Worm (Caenorhabditis elegans) whole organism, L4 larva: ENCODE results near the gene col-128.

ENCODE experiments used
- D1046.2 ChIP-seq: fragments of 200-800 bp; sonication (Bioruptor generic); IDR thresholded peaks from 2 replicates; pipeline ENCODE4 v1.3.6; 2022; ENCODE audit warnings: missing genetic modification characterization, missing compliant biosample characterization
- F10B5.3 ChIP-seq: sonication (generic microtip); optimal IDR thresholded peaks from 2 replicates; lab custom pipeline; 2016; ENCODE audit warnings: mild to moderate bottlenecking, missing genetic modification characterization, missing compliant biosample characterization
- F37D6.2 ChIP-seq: sonication (generic microtip); optimal IDR thresholded peaks from 2 replicates; lab custom pipeline; 2016; ENCODE audit warnings: mild to moderate bottlenecking, missing genetic modification characterization, missing compliant biosample characterization
- T26A8.4 ChIP-seq: fragments of 200-800 bp; sonication (Bioruptor generic); IDR thresholded peaks from 2 replicates; pipeline ENCODE4 v1.3.6; 2022; ENCODE audit warnings: missing genetic modification characterization, missing compliant biosample characterization
- Y48G9A.11 ChIP-seq: fragments of 200-800 bp; sonication (Bioruptor generic); IDR thresholded peaks from 2 replicates; pipeline ENCODE4 v1.3.6; 2022; ENCODE audit warnings: missing genetic modification reagents, missing genetic modification characterization, missing compliant biosample characterization
- Y75B8A.6 ChIP-seq: fragments of 200-800 bp; sonication (Bioruptor generic); IDR thresholded peaks from 2 replicates; pipeline ENCODE4 v1.3.6; 2022; ENCODE audit warnings: missing genetic modification reagents, missing genetic modification characterization, missing compliant biosample characterization
- aha-1 ChIP-seq: fragments of 150-350 bp; peaks from one replicate; lab custom pipeline; 2014; ENCODE audit warnings: missing biosample characterization, missing genetic modification characterization
- ama-1 ChIP-seq: fragments of 150-350 bp; optimal IDR thresholded peaks from 2 replicates; lab custom pipeline; 2014; ENCODE audit warnings: inconsistent platforms, mixed read lengths
- ceh-20 ChIP-seq: fragments of 200-800 bp; sonication (Bioruptor generic); IDR thresholded peaks from 2 replicates; pipeline ENCODE4 v1.3.6; 2022; ENCODE audit warnings: missing genetic modification reagents, missing genetic modification characterization, missing compliant biosample characterization
- ceh-44 ChIP-seq: fragments of 200-800 bp; sonication (Bioruptor generic); IDR thresholded peaks from 2 replicates; pipeline ENCODE4 v1.3.6; 2022; ENCODE audit warnings: missing genetic modification reagents, missing genetic modification characterization, missing compliant biosample characterization
- ceh-62 ChIP-seq: sonication (generic microtip); optimal IDR thresholded peaks from 2 replicates; lab custom pipeline; 2017; ENCODE audit warnings: missing biosample characterization, missing genetic modification characterization
- cey-2 ChIP-seq: sonication (generic microtip); optimal IDR thresholded peaks from 3 replicates; lab custom pipeline; 2017; ENCODE audit warnings: missing genetic modification characterization, mild to moderate bottlenecking, missing compliant biosample characterization, antibody characterized with exemption, borderline replicate concordance; ENCODE audit not compliant: insufficient read depth
- daf-19 ChIP-seq: fragments of 200-800 bp; sonication (Bioruptor generic); conservative IDR thresholded peaks from 2 replicates; pipeline ENCODE4 v1.3.6; 2022; ENCODE audit warnings: missing genetic modification characterization, missing compliant biosample characterization
- dmd-6 ChIP-seq: fragments of 200-800 bp; sonication (Bioruptor generic); IDR thresholded peaks from 2 replicates; pipeline ENCODE4 v1.3.6; 2022; ENCODE audit warnings: missing genetic modification reagents, missing genetic modification characterization, missing compliant biosample characterization
- dmd-8 ChIP-seq: fragments of 200-800 bp; sonication (Bioruptor generic); IDR thresholded peaks from 2 replicates; pipeline ENCODE4 v1.3.6; 2022; ENCODE audit warnings: missing genetic modification characterization, missing compliant biosample characterization
- dpl-1 ChIP-seq: fragments of 150-350 bp; optimal IDR thresholded peaks from 2 replicates; lab custom pipeline; 2014; ENCODE audit warnings: missing biosample characterization, missing genetic modification reagents, missing genetic modification characterization
- fkh-10 ChIP-seq: fragments of 150-350 bp; optimal IDR thresholded peaks from 2 replicates; lab custom pipeline; 2014; ENCODE audit warnings: missing biosample characterization, missing genetic modification reagents, missing genetic modification characterization
- gei-8 ChIP-seq: fragments of 200-800 bp; sonication (Bioruptor generic); optimal IDR thresholded peaks from 2 replicates; lab custom pipeline; 2018; ENCODE audit warnings: mild to moderate bottlenecking, missing genetic modification characterization, missing compliant biosample characterization
- hif-1 ChIP-seq, 2 experiments: sonication (generic microtip); optimal IDR thresholded peaks; 2 replicates each; lab custom pipeline; 2016 to 2017; ENCODE audit warnings: missing compliant biosample characterization in 2 of 2, missing genetic modification characterization in 2 of 2, missing genetic modification reagents in 2 of 2, missing genotype in 2 of 2, mild to moderate bottlenecking in 1 of 2
- hlh-11 ChIP-seq: fragments of 200-800 bp; sonication (Bioruptor generic); optimal IDR thresholded peaks from 2 replicates; lab custom pipeline; 2018; ENCODE audit warnings: mild to moderate bottlenecking, missing genetic modification characterization, missing compliant biosample characterization
- lin-1 ChIP-seq: fragments of 200-800 bp; sonication (Bioruptor generic); IDR thresholded peaks from 2 replicates; pipeline ENCODE4 v1.3.6; 2022; ENCODE audit warnings: missing genetic modification reagents, missing genetic modification characterization, missing compliant biosample characterization
- lin-15B ChIP-seq: fragments of 150-350 bp; sonication (generic microtip); optimal IDR thresholded peaks from 3 replicates; lab custom pipeline; 2014; ENCODE audit warnings: missing biosample characterization, missing genetic modification characterization
- lin-29 ChIP-seq: fragments of 200-800 bp; sonication (Bioruptor generic); IDR thresholded peaks from 2 replicates; pipeline ENCODE4 v1.3.6; 2022; ENCODE audit warnings: missing genetic modification reagents, missing genetic modification characterization, missing compliant biosample characterization
- lir-3 ChIP-seq: sonication (generic microtip); optimal IDR thresholded peaks from 2 replicates; lab custom pipeline; 2016; ENCODE audit warnings: mild to moderate bottlenecking, missing genetic modification characterization, missing compliant biosample characterization
- lsy-2 ChIP-seq, 2 experiments: fragments of 150-350 bp in 1 of 2; sonication (generic microtip) in 1 of 2; optimal IDR thresholded peaks; 2 replicates each; lab custom pipeline; 2014 to 2017; ENCODE audit warnings: missing biosample characterization in 2 of 2, missing genetic modification characterization in 2 of 2
- madf-5 ChIP-seq, 2 experiments: fragments of 200-800 bp; sonication (Bioruptor generic); IDR thresholded peaks; 2 replicates each; pipeline ENCODE4 v1.3.6; 2022; ENCODE audit warnings: missing compliant biosample characterization in 2 of 2, missing genetic modification characterization in 2 of 2
- madf-9 ChIP-seq: fragments of 200-800 bp; sonication (Bioruptor generic); conservative IDR thresholded peaks from 2 replicates; pipeline ENCODE4 v1.3.6; 2022; ENCODE audit warnings: missing genetic modification reagents, missing genetic modification characterization, missing compliant biosample characterization
- mdl-1 ChIP-seq, 2 experiments: fragments of 150-350 bp in 1 of 2; sonication (generic microtip) in 1 of 2; optimal IDR thresholded peaks; 2 replicates each; lab custom pipeline; 2014 to 2017; ENCODE audit warnings: missing biosample characterization in 2 of 2, missing genetic modification characterization in 2 of 2
- mdt-29 ChIP-seq: fragments of 200-800 bp; sonication (Bioruptor generic); IDR thresholded peaks from 2 replicates; pipeline ENCODE4 v1.3.6; 2022; ENCODE audit warnings: missing genetic modification reagents, missing genetic modification characterization, missing compliant biosample characterization
- mep-1 ChIP-seq: fragments of 150-350 bp; sonication (generic microtip); optimal IDR thresholded peaks from 3 replicates; lab custom pipeline; 2014; ENCODE audit warnings: missing biosample characterization, missing genetic modification characterization
- mxl-2 ChIP-seq: fragments of 200-800 bp; sonication (Bioruptor generic); conservative IDR thresholded peaks from 2 replicates; pipeline ENCODE4 v1.3.6; 2022; ENCODE audit warnings: missing genetic modification reagents, missing genetic modification characterization, missing compliant biosample characterization
- mxl-3 ChIP-seq: fragments of 200-800 bp; sonication (Bioruptor generic); optimal IDR thresholded peaks from 2 replicates; lab custom pipeline; 2018; ENCODE audit warnings: mild to moderate bottlenecking, missing genetic modification characterization, missing compliant biosample characterization
- nhr-10 ChIP-seq: fragments of 150-350 bp; optimal IDR thresholded peaks from 2 replicates; lab custom pipeline; 2014; ENCODE audit warnings: missing biosample characterization, missing genetic modification characterization
- nhr-102 ChIP-seq: sonication (generic microtip); optimal IDR thresholded peaks from 2 replicates; lab custom pipeline; 2016; ENCODE audit warnings: mild to moderate bottlenecking, missing genetic modification characterization, moderate library complexity, missing compliant biosample characterization
- nhr-11 ChIP-seq: fragments of 150-350 bp; optimal IDR thresholded peaks from 2 replicates; lab custom pipeline; 2014; ENCODE audit warnings: missing biosample characterization, missing genetic modification characterization
- nhr-237 ChIP-seq: sonication (generic microtip); optimal IDR thresholded peaks from 2 replicates; lab custom pipeline; 2017; ENCODE audit warnings: missing biosample characterization, missing genetic modification characterization
- nhr-28 ChIP-seq: fragments of 150-350 bp; optimal IDR thresholded peaks from 2 replicates; lab custom pipeline; 2014; ENCODE audit warnings: missing biosample characterization, missing genetic modification characterization
- nhr-41 ChIP-seq: fragments of 200-800 bp; sonication (Bioruptor generic); IDR thresholded peaks from 2 replicates; pipeline ENCODE4 v1.3.6; 2022; ENCODE audit warnings: missing genetic modification reagents, missing genetic modification characterization, missing compliant biosample characterization
- nhr-42 ChIP-seq: fragments of 200-800 bp; sonication (Bioruptor generic); IDR thresholded peaks from 2 replicates; pipeline ENCODE4 v1.3.6; 2022; ENCODE audit warnings: missing genetic modification characterization, missing compliant biosample characterization
- nhr-48 ChIP-seq: sonication (generic microtip); optimal IDR thresholded peaks from 2 replicates; lab custom pipeline; 2016; ENCODE audit warnings: mild to moderate bottlenecking, missing genetic modification characterization, missing compliant biosample characterization
- php-3 ChIP-seq: fragments of 200-800 bp; sonication (Bioruptor generic); IDR thresholded peaks from 2 replicates; pipeline ENCODE4 v1.3.6; 2022; ENCODE audit warnings: missing genetic modification reagents, missing genetic modification characterization, missing compliant biosample characterization
- rbr-2 ChIP-seq: sonication (generic microtip); optimal IDR thresholded peaks from 2 replicates; lab custom pipeline; 2016; ENCODE audit warnings: missing genotype, missing genetic modification characterization, missing compliant biosample characterization
- saeg-2 ChIP-seq: fragments of 200-800 bp; sonication (Bioruptor generic); IDR thresholded peaks from 2 replicates; pipeline ENCODE4 v1.3.6; 2022; ENCODE audit warnings: missing genetic modification reagents, missing genetic modification characterization, missing compliant biosample characterization
- snpc-1.2 ChIP-seq: fragments of 200-800 bp; sonication (Bioruptor generic); IDR thresholded peaks from 2 replicates; pipeline ENCODE4 v1.3.6; 2022; ENCODE audit warnings: missing genetic modification reagents, missing genetic modification characterization, missing compliant biosample characterization
- spr-1 ChIP-seq: sonication (generic microtip); optimal IDR thresholded peaks from 2 replicates; lab custom pipeline; 2016; ENCODE audit warnings: mild to moderate bottlenecking, missing genetic modification characterization, missing compliant biosample characterization
- spr-3 ChIP-seq: fragments of 200-800 bp; sonication (Bioruptor generic); optimal IDR thresholded peaks from 2 replicates; lab custom pipeline; 2018; ENCODE audit warnings: mild to moderate bottlenecking, missing genetic modification characterization, missing compliant biosample characterization
- tag-97 ChIP-seq: fragments of 200-800 bp; sonication (Bioruptor generic); IDR thresholded peaks from 2 replicates; pipeline ENCODE4 v1.3.6; 2022; ENCODE audit warnings: missing genetic modification characterization, missing compliant biosample characterization
- tra-1 ChIP-seq: fragments of 200-800 bp; sonication (Bioruptor generic); IDR thresholded peaks from 2 replicates; pipeline ENCODE4 v1.3.6; 2022; ENCODE audit warnings: missing genetic modification reagents, missing genetic modification characterization, missing compliant biosample characterization
- unc-130 ChIP-seq: sonication (generic microtip); optimal IDR thresholded peaks from 2 replicates; lab custom pipeline; 2016; ENCODE audit warnings: missing genetic modification reagents, missing genetic modification characterization, missing compliant biosample characterization
- unc-62 ChIP-seq, 3 experiments: fragments of 150-350 bp in 1 of 3; sonication (generic microtip); optimal IDR thresholded peaks in 2 of 3; peaks in 1 of 3; 1 replicate in 1 of 3; 2 replicates in 2 of 3; lab custom pipeline; 2014 to 2017; ENCODE audit warnings: missing biosample characterization in 3 of 3, missing genetic modification characterization in 3 of 3, missing genetic modification reagents in 3 of 3, missing genotype in 1 of 3
- zfp-3 ChIP-seq: fragments of 200-800 bp; sonication (Bioruptor generic); conservative IDR thresholded peaks from 2 replicates; pipeline ENCODE4 v1.3.6; 2022; ENCODE audit warnings: missing genetic modification reagents, missing genetic modification characterization, missing compliant biosample characterization

col-128 gene

ce11 chrIV:11583906-11584378 is 32.2 kb upstream of the col-128 start, which contains the start of gene F12F6.1 (continued):
- TF ChIP-seq snpc-1.2 (GFP tag; lab: Robert Waterston, UW) (no peak), dmd-8 (GFP tag; lab: Robert Waterston, UW) (0 out of 2 replicates have a peak, but pooled peaks have one; percentile 53), tag-97 (no peak), T26A8.4 (GFP tag; lab: Robert Waterston, UW) (no peak), F37D6.2 (tag; lab: Kevin White, UChicago) (peak; percentile 33), nhr-41 (no peak), madf-9 (no peak), D1046.2 (GFP tag; lab: Robert Waterston, UW) (no peak), daf-19 (GFP tag; lab: Robert Waterston, UW) (no peak), ceh-44 (0 out of 2 replicates have a peak, but pooled peaks have one; percentile 14), hlh-11 (peak; percentile 48), mdl-1 (tag; optimal IDR thresholded peaks at IDR 0.05; lab: Kevin White, UChicago) (no peak), unc-62 (GFP tag; optimal IDR thresholded peaks at IDR 0.05 in 1 of 2; lab: Kevin White, UChicago) (no peak), unc-62 (tag; optimal IDR thresholded peaks at IDR 0.05; lab: Kevin White, UChicago) (no peak), mxl-3 (peak; percentile 10), spr-3 (no peak), mep-1 (tag; lab: Kevin White, UChicago) (peak; percentile 38), saeg-2 (GFP tag; lab: Robert Waterston, UW) (no peak), nhr-237 (tag; lab: Kevin White, UChicago) (no peak), unc-130 (GFP tag; lab: Kevin White, UChicago) (no peak), php-3 (GFP tag; lab: Robert Waterston, UW) (no peak), nhr-48 (tag; lab: Kevin White, UChicago) (no peak), dpl-1 (GFP tag; lab: Kevin White, UChicago) (no peak), madf-5 (GFP tag; IDR thresholded peaks at IDR 0.05; lab: Robert Waterston, UW) (no peak), nhr-42 (GFP tag; lab: Robert Waterston, UW) (no peak), mxl-2 (no peak), lir-3 (tag; lab: Kevin White, UChicago) (no peak), Y75B8A.6 (GFP tag; lab: Robert Waterston, UW) (no peak), lsy-2 (tag; optimal IDR thresholded peaks at IDR 0.05; lab: Kevin White, UChicago) (no peak), rbr-2 (tag; lab: Kevin White, UChicago) (no peak), dmd-6 (0 out of 2 replicates have a peak, but pooled peaks have one; percentile 18), fkh-10 (GFP tag; lab: Kevin White, UChicago) (no peak), lin-29 (GFP tag; lab: Robert Waterston, UW) (no peak), ama-1 (lab: Kevin White, UChicago) (no peak), Y48G9A.11 (GFP tag; lab: Robert Waterston, UW) (0 out of 2 replicates have a peak, but pooled peaks have one; percentile 44), spr-1 (tag; lab: Kevin White, UChicago) (no peak), hif-1 (tag; optimal IDR thresholded peaks at IDR 0.05; lab: Kevin White, UChicago) (no peak), mdt-29 (GFP tag; lab: Robert Waterston, UW) (no peak), nhr-10 (no peak), lin-1 (GFP tag; lab: Robert Waterston, UW) (no peak), gei-8 (GFP tag; lab: Kevin White, UChicago) (no peak), lin-15B (tag; lab: Kevin White, UChicago) (no peak), ceh-20 (0 out of 2 replicates have a peak, but pooled peaks have one; percentile 42), tra-1 (GFP tag; lab: Robert Waterston, UW) (no peak), F10B5.3 (tag; lab: Kevin White, UChicago) (no peak), nhr-11 (tag; lab: Kevin White, UChicago) (no peak), zfp-3 (GFP tag; lab: Robert Waterston, UW) (no peak), aha-1 (tag; lab: Kevin White, UChicago) (no peak), nhr-102 (tag; lab: Kevin White, UChicago) (no peak), ceh-62 (tag; lab: Kevin White, UChicago) (no peak), cey-2 (tag; lab: Kevin White, UChicago) (no peak), nhr-28 (tag; lab: Kevin White, UChicago) (no peak)
